Fruit fly (Drosophila melanogaster): Measurements from ENCODE around the gene Mt2.

DNA sequence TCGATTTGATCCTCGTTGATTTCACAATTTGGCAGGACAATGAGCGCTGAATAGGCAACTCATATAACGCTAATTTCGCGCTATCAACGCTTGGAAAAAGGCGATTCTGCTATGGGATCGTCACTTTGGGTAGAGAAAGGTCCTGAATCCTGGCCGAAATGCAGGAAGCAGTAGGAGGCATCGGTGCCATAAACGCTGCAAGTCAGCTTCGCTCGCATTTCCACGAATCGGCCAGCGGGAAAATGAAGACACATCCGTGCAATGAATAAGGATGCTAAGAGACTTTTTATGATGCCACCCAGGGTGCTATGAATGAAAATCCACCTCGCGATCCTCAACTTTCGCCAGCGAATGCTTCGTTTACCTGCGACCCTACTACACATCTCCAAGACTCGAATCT lies 8.9 kb upstream of the Mt2 start:
- no peak for TF ChIP-seq CG8478 (optimal IDR thresholded peaks at IDR 0.05)
- no peak for TF ChIP-seq CTCF (optimal IDR thresholded peaks at IDR 0.05)
